Worm (Caenorhabditis elegans) whole organism, L3 larva: ENCODE data around the gene B0034.5.

Experiments used
- R02D3.7 ChIP-seq: fragments of 150-350 bp; optimal IDR thresholded peaks from 2 replicates; lab custom pipeline; 2014; ENCODE audit warnings: missing biosample characterization, missing genetic modification characterization
- aly-2 ChIP-seq: fragments of 150-350 bp; optimal IDR thresholded peaks from 2 replicates; lab custom pipeline; 2014; ENCODE audit warnings: missing biosample characterization, missing genetic modification characterization
- ama-1 ChIP-seq: fragments of 150-350 bp; optimal IDR thresholded peaks from 2 replicates; lab custom pipeline; 2018
- ceh-28 ChIP-seq: fragments of 150-350 bp; optimal IDR thresholded peaks from 2 replicates; lab custom pipeline; 2014; ENCODE audit warnings: missing biosample characterization, missing genetic modification reagents, missing genetic modification characterization
- ceh-9 ChIP-seq: sonication (generic microtip); optimal IDR thresholded peaks from 2 replicates; lab custom pipeline; 2018; ENCODE audit warnings: missing biosample characterization, missing genetic modification characterization
- daf-12 ChIP-seq: fragments of 150-350 bp; optimal IDR thresholded peaks from 2 replicates; lab custom pipeline; 2014; ENCODE audit warnings: missing biosample characterization, missing genetic modification reagents, missing genetic modification characterization
- egl-27 ChIP-seq: sonication (generic microtip); optimal IDR thresholded peaks from 4 replicates; lab custom pipeline; 2017; ENCODE audit warnings: missing biosample characterization, missing genetic modification reagents, missing genetic modification characterization
- egl-5 ChIP-seq: fragments of 150-350 bp; optimal IDR thresholded peaks from 2 replicates; lab custom pipeline; 2017; ENCODE audit warnings: missing biosample characterization, missing genetic modification reagents, missing genetic modification characterization, inconsistent platforms
- elt-1 ChIP-seq: fragments of 150-350 bp; optimal IDR thresholded peaks from 2 replicates; lab custom pipeline; 2014; ENCODE audit warnings: missing biosample characterization, missing genetic modification characterization
- elt-2 ChIP-seq: sonication (generic microtip); optimal IDR thresholded peaks from 2 replicates; lab custom pipeline; 2016; ENCODE audit warnings: missing genetic modification reagents, mild to moderate bottlenecking, missing genetic modification characterization, missing compliant biosample characterization
- elt-3 ChIP-seq, 3 experiments: fragments of 150-350 bp in 1 of 3; sonication (generic microtip) in 2 of 3; optimal IDR thresholded peaks; 2 replicates in 2 of 3; 4 replicates in 1 of 3; lab custom pipeline; 2014 to 2017; ENCODE audit warnings: missing biosample characterization in 3 of 3, missing genetic modification characterization in 3 of 3
- eor-1 ChIP-seq, 2 experiments: fragments of 150-350 bp; optimal IDR thresholded peaks; 2 replicates each; lab custom pipeline; 2014 to 2018; ENCODE audit warnings: missing biosample characterization in 2 of 2, missing genetic modification characterization in 2 of 2
- fkh-10 ChIP-seq: sonication (generic microtip); optimal IDR thresholded peaks from 2 replicates; lab custom pipeline; 2017; ENCODE audit warnings: missing biosample characterization, missing genetic modification reagents, missing genetic modification characterization
- fos-1 ChIP-seq: fragments of 150-350 bp; optimal IDR thresholded peaks from 2 replicates; lab custom pipeline; 2014; ENCODE audit warnings: missing biosample characterization, missing genetic modification characterization
- hmg-11 ChIP-seq: sonication (generic microtip); optimal IDR thresholded peaks from 2 replicates; lab custom pipeline; 2016; ENCODE audit warnings: missing genetic modification characterization, missing compliant biosample characterization
- jun-1 ChIP-seq: fragments of 150-350 bp; optimal IDR thresholded peaks from 2 replicates; lab custom pipeline; 2014; ENCODE audit warnings: missing biosample characterization, missing genetic modification reagents, missing genetic modification characterization
- lin-39 ChIP-seq: fragments of 150-350 bp; optimal IDR thresholded peaks from 2 replicates; lab custom pipeline; 2018; ENCODE audit warnings: missing biosample characterization, missing genetic modification reagents, missing genetic modification characterization
- mdl-1 ChIP-seq: fragments of 150-350 bp; optimal IDR thresholded peaks from 2 replicates; lab custom pipeline; 2014; ENCODE audit warnings: missing biosample characterization, missing genetic modification characterization
- mml-1 ChIP-seq: fragments of 150-350 bp; sonication (generic microtip); optimal IDR thresholded peaks from 3 replicates; lab custom pipeline; 2014; ENCODE audit warnings: missing biosample characterization, missing genetic modification characterization
- nfya-1 ChIP-seq: sonication (generic microtip); optimal IDR thresholded peaks from 2 replicates; lab custom pipeline; 2017; ENCODE audit warnings: missing genetic modification characterization, mild to moderate bottlenecking, missing compliant biosample characterization, antibody characterized with exemption, moderate library complexity; ENCODE audit not compliant: insufficient read depth
- nhr-11 ChIP-seq: fragments of 150-350 bp; optimal IDR thresholded peaks from 2 replicates; lab custom pipeline; 2014; ENCODE audit warnings: missing biosample characterization, missing genetic modification characterization
- nhr-23 ChIP-seq: fragments of 150-350 bp; optimal IDR thresholded peaks from 2 replicates; lab custom pipeline; 2014; ENCODE audit warnings: missing biosample characterization, missing genetic modification reagents, missing genetic modification characterization
- nhr-237 ChIP-seq: fragments of 150-350 bp; optimal IDR thresholded peaks from 2 replicates; lab custom pipeline; 2014; ENCODE audit warnings: missing biosample characterization, missing genetic modification characterization
- nhr-25 ChIP-seq: sonication (generic microtip); optimal IDR thresholded peaks from 2 replicates; lab custom pipeline; 2017; ENCODE audit warnings: missing biosample characterization, missing genetic modification characterization
- nhr-28 ChIP-seq: fragments of 150-350 bp; optimal IDR thresholded peaks from 2 replicates; lab custom pipeline; 2014; ENCODE audit warnings: missing biosample characterization, missing genetic modification characterization
- nhr-67 ChIP-seq: fragments of 150-350 bp; optimal IDR thresholded peaks from 2 replicates; lab custom pipeline; 2014; ENCODE audit warnings: missing biosample characterization, missing genetic modification characterization
- nhr-77 ChIP-seq: fragments of 150-350 bp; optimal IDR thresholded peaks from 2 replicates; lab custom pipeline; 2014; ENCODE audit warnings: missing biosample characterization, missing genetic modification characterization
- pqm-1 ChIP-seq: fragments of 150-350 bp; optimal IDR thresholded peaks from 2 replicates; lab custom pipeline; 2017; ENCODE audit warnings: missing biosample characterization, missing genetic modification characterization, inconsistent platforms
- skn-1 ChIP-seq: fragments of 150-350 bp; optimal IDR thresholded peaks from 2 replicates; lab custom pipeline; 2014; ENCODE audit warnings: missing biosample characterization, missing genetic modification characterization
- tbx-2 ChIP-seq: sonication (generic microtip); optimal IDR thresholded peaks from 2 replicates; lab custom pipeline; 2016; ENCODE audit warnings: mild to moderate bottlenecking, missing genetic modification characterization, missing compliant biosample characterization
- unc-39 ChIP-seq: sonication (generic microtip); optimal IDR thresholded peaks from 4 replicates; lab custom pipeline; 2017; ENCODE audit warnings: missing biosample characterization, missing genetic modification characterization
- unc-62 ChIP-seq: fragments of 150-350 bp; sonication (generic microtip); optimal IDR thresholded peaks from 4 replicates; lab custom pipeline; 2014; ENCODE audit warnings: missing biosample characterization, missing genetic modification reagents, missing genetic modification characterization
- zag-1 ChIP-seq: fragments of 150-350 bp; optimal IDR thresholded peaks from 2 replicates; lab custom pipeline; 2014; ENCODE audit warnings: missing biosample characterization, missing genetic modification characterization
- ztf-11 ChIP-seq: fragments of 150-350 bp; optimal IDR thresholded peaks from 2 replicates; lab custom pipeline; 2014; ENCODE audit warnings: missing biosample characterization, missing genetic modification characterization
- ztf-4 ChIP-seq: fragments of 150-350 bp; optimal IDR thresholded peaks from 2 replicates; lab custom pipeline; 2014; ENCODE audit warnings: missing biosample characterization, missing genetic modification characterization

The B0034.5 gene

ce11 chrII:5957803-5958367 is 16.9 kb downstream of the B0034.5 start:
- no peak for TF ChIP-seq egl-27
- peak; percentile 54 for TF ChIP-seq fkh-10 (GFP tag; lab: Kevin White, UChicago)
- peak; percentile 21 for TF ChIP-seq hmg-11 (tag; lab: Kevin White, UChicago)
- TF ChIP-seq, all 47 proteins: peak for 2

ce11 chrII:5956583-5956982 is 18.2 kb downstream of the B0034.5 start, which contains the start of gene casy-1:
TSS of gene casy-1 (minus strand) at chrII:5956683.
- TF ChIP-seq nhr-77 (tag; lab: Kevin White, UChicago) (no peak), zag-1 (no peak), nhr-67 (no peak), ztf-11 (tag; lab: Kevin White, UChicago) (no peak), elt-3 (tag; optimal IDR thresholded peaks at IDR 0.05; lab: Kevin White, UChicago) (no peak), nhr-28 (tag; lab: Kevin White, UChicago) (no peak), tbx-2 (tag; lab: Kevin White, UChicago) (no peak), R02D3.7 (tag; lab: Kevin White, UChicago) (no peak), unc-39 (tag; lab: Kevin White, UChicago) (no peak), nhr-23 (tag; lab: Kevin White, UChicago) (no peak), pqm-1 (no peak), ceh-9 (no peak), skn-1 (tag; lab: Kevin White, UChicago) (no peak), jun-1 (tag; lab: Kevin White, UChicago) (no peak), aly-2 (tag; lab: Kevin White, UChicago) (no peak), egl-5 (tag; lab: Kevin White, UChicago) (no peak), elt-2 (tag; lab: Kevin White, UChicago) (no peak), nhr-25 (tag; lab: Kevin White, UChicago) (no peak)

- TF ChIP-seq eor-1 (tag; optimal IDR thresholded peaks at IDR 0.05; lab: Kevin White, UChicago): no peak
- TF ChIP-seq fos-1: no peak
- TF ChIP-seq lin-39: peak; percentile 39
- peak; percentile 14 for TF ChIP-seq nfya-1 (tag; lab: Kevin White, UChicago)
- no peak for TF ChIP-seq ceh-9
- peak; percentile 30 for TF ChIP-seq egl-5 (tag; lab: Kevin White, UChicago)
- TF ChIP-seq unc-62 (GFP tag; lab: Kevin White, UChicago): peak; percentile 12
Observed at ce11 chrII:5955638-5956167, 19.1 kb downstream of the B0034.5 start.

- TF ChIP-seq R02D3.7 (tag; lab: Kevin White, UChicago) (no peak), elt-1 (tag; lab: Kevin White, UChicago) (no peak), daf-12 (no peak), nhr-237 (tag; lab: Kevin White, UChicago) (no peak), elt-3 (tag; optimal IDR thresholded peaks at IDR 0.05; lab: Kevin White, UChicago) (no peak), ztf-4 (no peak), lin-39 (peak; percentile 54), egl-27 (no peak), nhr-28 (tag; lab: Kevin White, UChicago) (no peak), nfya-1 (tag; lab: Kevin White, UChicago) (peak; percentile 35), ceh-28 (tag; lab: Kevin White, UChicago) (no peak), zag-1 (no peak), aly-2 (tag; lab: Kevin White, UChicago) (no peak)
Observed at ce11 chrII:5952214-5952613, 22.6 kb downstream of the B0034.5 start.

ce11 chrII:5951745-5952144 is 23.0 kb downstream of the B0034.5 start:
- TF ChIP-seq eor-1 (tag; optimal IDR thresholded peaks at IDR 0.05; lab: Kevin White, UChicago): no peak
- TF ChIP-seq fos-1: no peak
- no peak for TF ChIP-seq nhr-28 (tag; lab: Kevin White, UChicago)
- TF ChIP-seq R02D3.7 (tag; lab: Kevin White, UChicago): no peak
- TF ChIP-seq ztf-11 (tag; lab: Kevin White, UChicago): no peak
- TF ChIP-seq mdl-1 (tag; lab: Kevin White, UChicago): no peak
- no peak for TF ChIP-seq lin-39
- TF ChIP-seq ama-1 (lab: Kevin White, UChicago): no peak
- TF ChIP-seq daf-12: no peak
- TF ChIP-seq nhr-67: no peak
- TF ChIP-seq tbx-2 (tag; lab: Kevin White, UChicago): no peak
- TF ChIP-seq unc-39 (tag; lab: Kevin White, UChicago): no peak
- TF ChIP-seq skn-1 (tag; lab: Kevin White, UChicago): no peak
- TF ChIP-seq mml-1: no peak
- no peak for TF ChIP-seq egl-5 (tag; lab: Kevin White, UChicago)
- no peak for TF ChIP-seq nhr-11 (tag; lab: Kevin White, UChicago)
- TF ChIP-seq elt-1 (tag; lab: Kevin White, UChicago): no peak
